Worm (Caenorhabditis elegans) whole organism, L4 larva: ENCODE results near the gene F19G12.1.
"Not testable (repeated sequence)": the region's sequence is repeated elsewhere in the genome, so short reads cannot be mapped to it uniquely, and the experiment has no call there.

Experiments used
- Y105C5A.15 ChIP-seq: fragments of 200-800 bp; sonication (Bioruptor generic); IDR thresholded peaks from 2 replicates; pipeline ENCODE4 v1.3.6; 2022; ENCODE audit warnings: missing genetic modification characterization, missing compliant biosample characterization
- Y5F2A.4 ChIP-seq: fragments of 200-800 bp; sonication (Bioruptor generic); optimal IDR thresholded peaks from 2 replicates; lab custom pipeline; 2018; ENCODE audit warnings: mild to moderate bottlenecking, missing genetic modification characterization, missing compliant biosample characterization
- Y75B8A.6 ChIP-seq: fragments of 200-800 bp; sonication (Bioruptor generic); IDR thresholded peaks from 2 replicates; pipeline ENCODE4 v1.3.6; 2022; ENCODE audit warnings: missing genetic modification reagents, missing genetic modification characterization, missing compliant biosample characterization
- ZK337.2 ChIP-seq: fragments of 200-800 bp; sonication (Bioruptor generic); IDR thresholded peaks from 2 replicates; pipeline ENCODE4 v1.3.6; 2022; ENCODE audit warnings: missing genetic modification reagents, missing genetic modification characterization, missing compliant biosample characterization
- aha-1 ChIP-seq: fragments of 150-350 bp; peaks from one replicate; lab custom pipeline; 2014; ENCODE audit warnings: missing biosample characterization, missing genetic modification characterization
- ceh-62 ChIP-seq: sonication (generic microtip); optimal IDR thresholded peaks from 2 replicates; lab custom pipeline; 2017; ENCODE audit warnings: missing biosample characterization, missing genetic modification characterization
- ceh-82 ChIP-seq: sonication (generic microtip); optimal IDR thresholded peaks from 2 replicates; lab custom pipeline; 2017; ENCODE audit warnings: missing biosample characterization, missing genetic modification characterization
- daf-16 ChIP-seq, 3 experiments: sonication (generic microtip); optimal IDR thresholded peaks; 2 replicates each; lab custom pipeline; 2016 to 2017; ENCODE audit warnings: missing genetic modification characterization in 3 of 3, missing genetic modification reagents in 3 of 3, mild to moderate bottlenecking in 2 of 3, missing compliant biosample characterization in 2 of 3, missing biosample characterization in 1 of 3, moderate library complexity in 1 of 3
- daf-19 ChIP-seq: fragments of 200-800 bp; sonication (Bioruptor generic); conservative IDR thresholded peaks from 2 replicates; pipeline ENCODE4 v1.3.6; 2022; ENCODE audit warnings: missing genetic modification characterization, missing compliant biosample characterization
- dmd-6 ChIP-seq: fragments of 200-800 bp; sonication (Bioruptor generic); IDR thresholded peaks from 2 replicates; pipeline ENCODE4 v1.3.6; 2022; ENCODE audit warnings: missing genetic modification reagents, missing genetic modification characterization, missing compliant biosample characterization
- dve-1 ChIP-seq: sonication (generic microtip); optimal IDR thresholded peaks from 2 replicates; lab custom pipeline; 2017; ENCODE audit warnings: antibody characterized with exemption, mild to moderate bottlenecking, missing genetic modification characterization, missing compliant biosample characterization; ENCODE audit not compliant: insufficient read depth
- hlh-11 ChIP-seq: fragments of 200-800 bp; sonication (Bioruptor generic); optimal IDR thresholded peaks from 2 replicates; lab custom pipeline; 2018; ENCODE audit warnings: mild to moderate bottlenecking, missing genetic modification characterization, missing compliant biosample characterization
- hlh-30 ChIP-seq: sonication (generic microtip); optimal IDR thresholded peaks from 2 replicates; lab custom pipeline; 2017; ENCODE audit warnings: antibody characterized with exemption, mild to moderate bottlenecking, missing genetic modification characterization, missing compliant biosample characterization; ENCODE audit not compliant: insufficient read depth
- hmg-1.1 ChIP-seq: fragments of 200-800 bp; sonication (Bioruptor generic); IDR thresholded peaks from 2 replicates; pipeline ENCODE4 v1.3.6; 2022; ENCODE audit warnings: missing genetic modification reagents, missing genetic modification characterization, missing compliant biosample characterization
- lin-13 ChIP-seq: fragments of 150-350 bp; optimal IDR thresholded peaks from 2 replicates; lab custom pipeline; 2014; ENCODE audit warnings: missing biosample characterization, missing genetic modification reagents, missing genetic modification characterization
- lin-38 ChIP-seq: fragments of 200-800 bp; sonication (Bioruptor generic); IDR thresholded peaks from 2 replicates; pipeline ENCODE4 v1.3.6; 2022; ENCODE audit warnings: missing genetic modification reagents, missing genetic modification characterization, missing compliant biosample characterization
- mxl-3 ChIP-seq: fragments of 200-800 bp; sonication (Bioruptor generic); optimal IDR thresholded peaks from 2 replicates; lab custom pipeline; 2018; ENCODE audit warnings: mild to moderate bottlenecking, missing genetic modification characterization, missing compliant biosample characterization
- nhr-28 ChIP-seq: fragments of 150-350 bp; optimal IDR thresholded peaks from 2 replicates; lab custom pipeline; 2014; ENCODE audit warnings: missing biosample characterization, missing genetic modification characterization
- nhr-6 ChIP-seq: fragments of 150-350 bp; optimal IDR thresholded peaks from 2 replicates; lab custom pipeline; 2014; ENCODE audit warnings: missing biosample characterization, missing genetic modification characterization
- pqm-1 ChIP-seq: sonication (generic microtip); optimal IDR thresholded peaks from 2 replicates; lab custom pipeline; 2017; ENCODE audit warnings: missing biosample characterization, missing genetic modification characterization
- rbr-2 ChIP-seq: sonication (generic microtip); optimal IDR thresholded peaks from 2 replicates; lab custom pipeline; 2016; ENCODE audit warnings: missing genotype, missing genetic modification characterization, missing compliant biosample characterization
- set-16 ChIP-seq: fragments of 200-800 bp; sonication (Bioruptor generic); IDR thresholded peaks from 2 replicates; pipeline ENCODE4 v1.3.6; 2022; ENCODE audit warnings: missing genetic modification reagents, missing genetic modification characterization, missing compliant biosample characterization
- tra-1 ChIP-seq: fragments of 200-800 bp; sonication (Bioruptor generic); IDR thresholded peaks from 2 replicates; pipeline ENCODE4 v1.3.6; 2022; ENCODE audit warnings: missing genetic modification reagents, missing genetic modification characterization, missing compliant biosample characterization
- unc-39 ChIP-seq: sonication (generic microtip); optimal IDR thresholded peaks from 2 replicates; lab custom pipeline; 2017; ENCODE audit warnings: missing biosample characterization, missing genetic modification characterization
- unc-62 ChIP-seq, 3 experiments: fragments of 150-350 bp in 1 of 3; sonication (generic microtip); optimal IDR thresholded peaks in 2 of 3; peaks in 1 of 3; 1 replicate in 1 of 3; 2 replicates in 2 of 3; lab custom pipeline; 2014 to 2017; ENCODE audit warnings: missing biosample characterization in 3 of 3, missing genetic modification characterization in 3 of 3, missing genetic modification reagents in 3 of 3, missing genotype in 1 of 3
- zfp-2 ChIP-seq: sonication (generic microtip); optimal IDR thresholded peaks from 2 replicates; lab custom pipeline; 2016; ENCODE audit warnings: mild to moderate bottlenecking, missing genetic modification characterization, missing compliant biosample characterization

Gene F19G12.1

DNA sequence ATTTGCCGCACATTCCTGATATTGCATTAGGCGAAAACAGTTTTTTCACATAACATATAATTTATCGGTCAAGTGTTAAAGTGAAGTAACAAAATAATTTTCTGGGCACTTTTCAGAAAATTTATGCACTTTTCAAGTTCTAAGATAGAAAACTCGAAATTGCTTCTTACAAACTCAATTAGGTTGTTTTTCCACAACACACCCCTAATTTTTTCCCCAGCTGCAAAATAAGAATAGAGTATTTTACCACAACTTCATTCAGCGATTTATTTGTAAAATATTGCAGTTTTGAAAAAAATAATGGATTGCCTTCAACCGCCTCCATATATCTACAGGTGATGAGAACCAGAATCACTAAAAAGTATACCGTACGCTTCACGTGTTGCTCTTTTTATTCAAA is 18.0 kb upstream of the F19G12.1 start, which contains the start of gene srh-19:
TSS of gene srh-19 (plus strand) at position 301 of the 400 bp plus-strand sequence.
- TF ChIP-seq unc-62 (GFP tag; optimal IDR thresholded peaks at IDR 0.05 in 1 of 2; lab: Kevin White, UChicago) (peak in 1 of 2 experiments; percentile 38), unc-62 (tag; optimal IDR thresholded peaks at IDR 0.05; lab: Kevin White, UChicago) (no peak), zfp-2 (tag; lab: Kevin White, UChicago) (no peak)

DNA sequence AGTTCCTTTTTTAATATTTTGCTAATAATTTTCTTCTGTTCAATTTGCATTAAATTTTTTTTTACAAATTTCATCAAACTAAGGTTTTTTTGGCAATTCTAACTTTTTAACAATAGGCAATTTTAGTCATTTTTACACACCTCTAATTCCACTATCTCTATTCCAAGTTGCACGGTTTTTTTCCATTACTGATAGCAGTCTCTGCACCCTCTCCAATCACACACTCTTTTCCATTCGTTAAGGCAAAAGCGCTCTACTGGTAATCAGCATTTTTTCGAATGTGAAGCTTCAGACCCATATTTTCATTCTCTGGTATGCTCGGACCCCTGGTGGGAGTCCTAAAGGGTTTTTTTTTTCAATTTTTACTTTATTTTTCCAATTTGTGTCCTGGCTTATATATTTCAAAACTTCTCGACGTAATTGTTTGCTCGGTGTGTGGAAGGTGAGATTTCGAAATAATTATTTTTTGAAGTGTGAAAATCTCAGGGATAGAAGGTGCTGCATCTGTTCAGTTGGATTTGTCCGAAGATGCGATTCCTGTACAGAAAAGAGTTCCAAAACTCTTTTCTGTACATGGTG is 13.9 kb upstream of the F19G12.1 start, which contains the start of the genes F19G12.4 and F19G12.8:
TSS of gene F19G12.4 (plus strand) at position 529 of the 579 bp plus-strand sequence.
TSS of gene F19G12.8 (plus strand) at position 545 of the 579 bp plus-strand sequence.
- TF ChIP-seq unc-39 (tag; lab: Kevin White, UChicago) (no peak), nhr-28 (tag; lab: Kevin White, UChicago) (peak; percentile 48), pqm-1 (tag; lab: Kevin White, UChicago) (peak; percentile 83), aha-1 (peak; percentile 88)

DNA sequence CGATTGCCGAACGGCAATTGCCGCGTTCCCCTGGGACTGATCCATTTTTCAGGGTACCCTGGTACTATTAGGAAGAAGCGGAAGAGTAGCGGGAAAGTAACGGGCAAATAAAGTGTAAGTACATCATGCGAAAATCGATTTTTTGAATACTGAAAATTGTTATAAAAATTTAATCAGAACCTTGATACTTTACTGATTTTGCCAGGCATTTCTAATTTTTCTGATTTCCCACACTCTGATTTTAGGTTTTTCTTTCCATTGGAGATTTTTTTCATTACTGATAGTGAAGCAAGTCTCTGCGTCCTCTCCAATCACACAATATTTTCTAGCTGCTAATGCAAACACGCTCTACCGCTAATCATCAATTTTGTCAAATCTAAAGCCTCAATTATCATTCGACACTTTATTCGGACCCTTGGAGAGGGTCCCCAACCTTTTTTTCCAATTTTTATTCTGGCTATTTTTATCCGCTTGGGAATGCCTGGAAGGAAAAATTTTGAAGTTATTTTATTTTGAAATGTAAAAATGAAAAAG is 11.6 kb upstream of the F19G12.1 start, which contains the start of gene F19G12.9:
TSS of gene F19G12.9 (plus strand) at position 51 of the 534 bp plus-strand sequence.
- no peak for TF ChIP-seq rbr-2 (tag; lab: Kevin White, UChicago)
- no peak for TF ChIP-seq Y5F2A.4 (GFP tag; lab: Kevin White, UChicago)
- TF ChIP-seq nhr-6, result no peak
- no peak for TF ChIP-seq lin-13
- TF ChIP-seq set-16 (GFP tag; lab: Robert Waterston, UW), result no peak
- TF ChIP-seq lin-38 (GFP tag; lab: Robert Waterston, UW), result peak; percentile 89
- TF ChIP-seq ceh-62 (tag; lab: Kevin White, UChicago), result no peak
- TF ChIP-seq ceh-82 (tag; lab: Kevin White, UChicago), result no peak

DNA sequence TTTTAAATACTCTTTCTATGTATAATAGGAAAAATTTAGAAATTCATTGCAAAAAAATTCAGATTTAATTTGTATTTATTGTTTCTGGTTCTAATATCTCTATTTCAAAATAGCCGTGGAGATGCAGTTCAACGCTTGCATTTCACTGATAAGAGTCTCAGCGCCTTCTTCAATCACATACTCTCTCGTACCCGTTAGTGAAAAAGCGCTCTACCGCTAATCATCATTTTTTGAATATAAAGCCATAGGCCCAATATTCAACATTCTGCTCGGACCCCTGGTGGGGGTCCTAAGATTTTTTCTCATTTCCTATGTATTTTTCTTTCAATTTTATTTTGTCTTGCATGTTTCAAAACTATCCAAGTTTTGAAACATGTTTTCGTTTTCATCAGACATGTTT is 10.3 kb upstream of the F19G12.1 start:
- TF ChIP-seq Y105C5A.15 (GFP tag; lab: Robert Waterston, UW), result no peak
- TF ChIP-seq lin-38 (GFP tag; lab: Robert Waterston, UW), result peak; percentile 55
- TF ChIP-seq pqm-1 (tag; lab: Kevin White, UChicago), result no peak
- TF ChIP-seq unc-62 (GFP tag; optimal IDR thresholded peaks at IDR 0.05 in 1 of 2; lab: Kevin White, UChicago), result no peak
- TF ChIP-seq unc-62 (tag; optimal IDR thresholded peaks at IDR 0.05; lab: Kevin White, UChicago), result no peak
- TF ChIP-seq daf-16 (GFP tag; optimal IDR thresholded peaks at IDR 0.05; lab: Kevin White, UChicago), result no peak
- TF ChIP-seq daf-16 (tag; optimal IDR thresholded peaks at IDR 0.05; lab: Kevin White, UChicago), result peak; percentile 3
- peak; percentile 28 for TF ChIP-seq dve-1 (tag; lab: Kevin White, UChicago)
- no peak for TF ChIP-seq Y75B8A.6
- no peak for TF ChIP-seq daf-19 (GFP tag; lab: Robert Waterston, UW)
- no peak for TF ChIP-seq hlh-11 (tag; lab: Kevin White, UChicago)

DNA sequence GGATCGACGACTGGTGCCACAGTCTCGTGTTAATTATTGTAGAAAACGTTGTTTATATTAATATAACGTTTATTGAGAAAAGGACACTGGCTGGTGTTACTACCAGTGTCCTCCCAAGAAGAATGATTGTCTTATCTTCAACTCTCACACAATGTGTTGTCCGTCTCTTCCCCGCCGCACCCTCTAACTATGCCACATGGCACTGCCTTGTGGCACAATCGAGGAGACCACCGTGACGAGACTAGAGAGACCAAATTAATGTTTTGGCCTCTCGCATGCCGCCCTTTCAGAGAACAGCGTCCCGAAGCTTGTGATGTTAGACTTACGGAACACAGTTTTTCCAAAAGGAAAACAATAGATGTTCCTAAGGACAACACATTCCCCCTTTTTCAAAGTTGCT is 8.6 kb upstream of the F19G12.1 start:
- peak; percentile 49 for TF ChIP-seq mxl-3
- TF ChIP-seq hlh-30 (tag; lab: Kevin White, UChicago), result peak; percentile 32
- peak; percentile 27; the same call in 1 of the 2 replicates for TF ChIP-seq lin-38 (GFP tag; lab: Robert Waterston, UW)
- peak; percentile 30 for TF ChIP-seq hlh-11 (tag; lab: Kevin White, UChicago)
- TF ChIP-seq dmd-6, result peak; percentile 50
- TF ChIP-seq daf-16 (GFP tag; optimal IDR thresholded peaks at IDR 0.05; lab: Kevin White, UChicago), result not testable (repeated sequence)
- peak; percentile 17 for TF ChIP-seq daf-16 (tag; optimal IDR thresholded peaks at IDR 0.05; lab: Kevin White, UChicago)
- TF ChIP-seq nhr-28 (tag; lab: Kevin White, UChicago), result peak; percentile 21
- 0 out of 2 replicates have a peak, but pooled peaks have one; percentile 19 for TF ChIP-seq hmg-1.1 (GFP tag; lab: Robert Waterston, UW)
- 0 out of 2 replicates have a peak, but pooled peaks have one; percentile 50 for TF ChIP-seq tra-1 (GFP tag; lab: Robert Waterston, UW)

ce11 chrX:1424509-1424908 is 6.3 kb upstream of the F19G12.1 start, which contains the start of gene F19G12.3:
F19G12.3 (plus strand) TSS chrX:1424809.
- peak in 1 of 2 experiments; percentile 87 for TF ChIP-seq unc-62 (GFP tag; optimal IDR thresholded peaks at IDR 0.05 in 1 of 2; lab: Kevin White, UChicago)
- no peak for TF ChIP-seq unc-62 (tag; optimal IDR thresholded peaks at IDR 0.05; lab: Kevin White, UChicago)
- no peak for TF ChIP-seq ZK337.2 (GFP tag; lab: Robert Waterston, UW)
